Worm (Caenorhabditis elegans) whole organism, late embryonic: ENCODE results near the gene idpa-3.

Source experiments
- ama-1 ChIP-seq: fragments of 150-350 bp; optimal IDR thresholded peaks from 2 replicates; lab custom pipeline; 2014
- ets-4 ChIP-seq: sonication (generic microtip); optimal IDR thresholded peaks from 2 replicates; lab custom pipeline; 2016; ENCODE audit warnings: missing genetic modification characterization, missing compliant biosample characterization
- nhr-11 ChIP-seq: fragments of 150-350 bp; optimal IDR thresholded peaks from 2 replicates; lab custom pipeline; 2014; ENCODE audit warnings: missing biosample characterization, missing genetic modification characterization
- tbx-7 ChIP-seq: sonication (generic microtip); optimal IDR thresholded peaks from 2 replicates; lab custom pipeline; 2016; ENCODE audit warnings: missing genotype, missing genetic modification characterization, missing compliant biosample characterization

DNA sequence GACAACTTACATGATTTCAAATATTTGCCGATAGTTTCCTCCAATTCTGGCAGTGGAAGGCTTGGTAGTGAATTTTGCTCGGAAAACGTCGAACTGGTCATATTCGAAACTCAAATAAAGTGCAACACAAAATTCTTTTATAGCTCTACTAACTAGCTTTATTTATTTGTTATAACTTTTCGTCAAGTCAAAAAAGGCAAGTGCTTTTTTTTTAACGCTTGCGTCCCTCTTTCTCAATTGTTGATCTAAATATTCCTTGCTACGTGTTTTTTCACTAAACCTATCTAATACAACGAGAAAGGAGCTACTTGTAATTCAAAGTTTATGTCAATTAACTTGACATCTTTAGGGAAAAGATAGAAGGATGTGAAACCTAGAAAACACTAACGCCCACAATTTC is 25.9 kb upstream of the idpa-3 start, which contains the start of gene F41E7.6:
- TF ChIP-seq tbx-7 (no peak), nhr-11 (tag; lab: Kevin White, UChicago) (no peak), ets-4 (tag; lab: Kevin White, UChicago) (no peak), ama-1 (no peak)
